Worm (Caenorhabditis elegans) whole organism, L1 larva: ENCODE measurements around the gene oac-6.

ENCODE experiments used
- ceh-88 ChIP-seq: fragments of 200-800 bp; sonication (Bioruptor generic); IDR thresholded peaks from 2 replicates; pipeline ENCODE4 v1.3.6; 2022; ENCODE audit warnings: missing genetic modification characterization, missing compliant biosample characterization
- fkh-8 ChIP-seq: sonication (generic microtip); optimal IDR thresholded peaks from 2 replicates; lab custom pipeline; 2016; ENCODE audit warnings: mild to moderate bottlenecking, missing genetic modification characterization, missing compliant biosample characterization
- mep-1 ChIP-seq: fragments of 150-350 bp; optimal IDR thresholded peaks from 2 replicates; lab custom pipeline; 2014; ENCODE audit warnings: missing biosample characterization, missing genetic modification characterization
- snpc-4 ChIP-seq: fragments of 150-350 bp; optimal IDR thresholded peaks from 2 replicates; lab custom pipeline; 2014; ENCODE audit warnings: missing biosample characterization, missing genetic modification characterization
- unc-130 ChIP-seq: fragments of 150-350 bp; optimal IDR thresholded peaks from 2 replicates; lab custom pipeline; 2017; ENCODE audit warnings: missing biosample characterization, missing genetic modification characterization, inconsistent platforms
- zag-1 ChIP-seq: fragments of 150-350 bp; optimal IDR thresholded peaks from 2 replicates; lab custom pipeline; 2014; ENCODE audit warnings: missing biosample characterization, missing genetic modification characterization
- ztf-4 ChIP-seq: fragments of 150-350 bp; optimal IDR thresholded peaks from 2 replicates; lab custom pipeline; 2014; ENCODE audit warnings: missing biosample characterization, missing genetic modification characterization

DNA sequence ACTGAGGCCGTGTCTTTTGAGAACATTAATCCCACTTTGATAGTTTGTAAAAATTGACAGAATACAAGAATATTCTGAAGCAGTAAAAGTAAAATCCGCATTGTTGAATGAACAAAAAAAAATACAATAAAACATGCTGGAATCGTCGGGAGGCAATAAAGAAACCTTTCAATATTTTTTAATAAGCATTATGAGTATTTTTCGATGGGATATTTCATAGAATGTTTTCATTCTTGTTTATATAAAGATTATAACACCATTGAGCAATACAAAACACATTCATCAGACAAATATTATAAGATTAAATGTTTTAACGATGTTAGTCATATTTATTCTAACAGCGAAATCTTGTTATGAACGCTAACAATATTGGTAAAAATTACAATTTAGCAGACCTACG, 48.8 kb upstream of the oac-6 start, which contains the start of gene gcy-20:
- TF ChIP-seq zag-1 (tag; lab: Kevin White, UChicago) = no peak
- TF ChIP-seq ceh-88 (GFP tag; lab: Robert Waterston, UW) = no peak
- no peak for TF ChIP-seq mep-1 (tag; lab: Kevin White, UChicago)
- no peak for TF ChIP-seq unc-130
- no peak for TF ChIP-seq snpc-4 (tag; lab: Kevin White, UChicago)
- no peak for TF ChIP-seq ztf-4 (tag; lab: Kevin White, UChicago)
- no peak for TF ChIP-seq fkh-8 (tag; lab: Kevin White, UChicago)
